Fruit fly (Drosophila melanogaster) whole organism, adult: ENCODE measurements around the gene sxe2.

Experiments
- CG11617 ChIP-seq: fragments of 200-800 bp; sonication (Bioruptor generic); optimal IDR thresholded peaks from 2 replicates; lab custom pipeline; 2017; ENCODE audit warnings: mild to moderate bottlenecking, missing biosample characterization, missing genetic modification reagents, missing genetic modification characterization
- CG14711 ChIP-seq: fragments of 200-800 bp; sonication (Bioruptor generic); optimal IDR thresholded peaks from 2 replicates; lab custom pipeline; 2018; ENCODE audit warnings: missing biosample characterization, mild to moderate bottlenecking, missing genetic modification characterization, moderate library complexity
- CG1620 ChIP-seq: fragments of 200-800 bp; sonication (Bioruptor generic); optimal IDR thresholded peaks from 2 replicates; lab custom pipeline; 2016; ENCODE audit warnings: missing biosample characterization, missing genetic modification characterization
- Clk ChIP-seq: fragments of 200-800 bp; sonication (Bioruptor generic); optimal IDR thresholded peaks from 2 replicates; lab custom pipeline; 2017; ENCODE audit warnings: missing biosample characterization, missing genetic modification characterization
- Hr96 ChIP-seq: fragments of 200-800 bp; sonication (Bioruptor generic); optimal IDR thresholded peaks from 2 replicates; lab custom pipeline; 2016; ENCODE audit warnings: missing biosample characterization, missing genetic modification characterization
- Mnt ChIP-seq: fragments of 200-800 bp; sonication (Bioruptor generic); optimal IDR thresholded peaks from 2 replicates; lab custom pipeline; 2016; ENCODE audit warnings: missing biosample characterization, mild to moderate bottlenecking, missing genetic modification characterization
- bab1 ChIP-seq: fragments of 200-800 bp; sonication (Bioruptor generic); optimal IDR thresholded peaks from 3 replicates; lab custom pipeline; 2019; ENCODE audit warnings: missing biosample characterization, mild to moderate bottlenecking, missing genetic modification characterization, moderate library complexity
- cic ChIP-seq: fragments of 200-800 bp; sonication (Bioruptor generic); optimal IDR thresholded peaks from 2 replicates; lab custom pipeline; 2017; ENCODE audit warnings: missing biosample characterization, mild to moderate bottlenecking, missing genetic modification characterization, moderate library complexity

dm6 chr3R:16091910-16092627, 8.4 kb downstream of the sxe2 start:
- TF ChIP-seq CG11617 (GFP tag; lab: Kevin White, UChicago): no peak
- TF ChIP-seq Hr96: no peak
- TF ChIP-seq Mnt: no peak
- no peak for TF ChIP-seq bab1 (GFP tag; lab: Kevin White, UChicago)
- no peak for TF ChIP-seq cic
- no peak for TF ChIP-seq CG1620 (GFP tag; lab: Kevin White, UChicago)
- no peak for TF ChIP-seq Clk (GFP tag; lab: Kevin White, UChicago)
- no peak for TF ChIP-seq CG14711 (tag; lab: Kevin White, UChicago)
